Fruit fly (Drosophila melanogaster) whole organism, embryonic: ENCODE data around the gene Hsp22.

Experiments
- Bteb2 ChIP-seq: fragments of 200-800 bp; sonication (Bioruptor generic); optimal IDR thresholded peaks from 2 replicates; lab custom pipeline; 2016; ENCODE audit warnings: missing biosample characterization, missing genetic modification characterization
- CG10654 ChIP-seq: fragments of 200-800 bp; sonication (Bioruptor generic); optimal IDR thresholded peaks from 2 replicates; lab custom pipeline; 2016; ENCODE audit warnings: missing biosample characterization, missing genetic modification characterization
- CG12219 ChIP-seq: fragments of 200-800 bp; sonication (Bioruptor generic); optimal IDR thresholded peaks from 3 replicates; lab custom pipeline; 2018; ENCODE audit warnings: missing biosample characterization, mild to moderate bottlenecking, missing genetic modification characterization
- CG15514 ChIP-seq: fragments of 200-800 bp; sonication (Bioruptor generic); optimal IDR thresholded peaks from 3 replicates; lab custom pipeline; 2017; ENCODE audit warnings: missing biosample characterization, missing genetic modification characterization, mild to moderate bottlenecking, moderate library complexity, missing genetic modification reagents
- CG17361 ChIP-seq: fragments of 200-800 bp; sonication (Bioruptor generic); IDR thresholded peaks from 3 replicates; pipeline ENCODE4 v1.3.6; 2022; ENCODE audit warnings: missing biosample characterization, missing genetic modification characterization
- CG17829 ChIP-seq: fragments of 200-800 bp; optimal IDR thresholded peaks from 2 replicates; lab custom pipeline; 2019; ENCODE audit warnings: missing biosample characterization, mild to moderate bottlenecking, missing genetic modification characterization, moderate library complexity
- CG18011 ChIP-seq: fragments of 200-800 bp; sonication (Bioruptor generic); optimal IDR thresholded peaks from 2 replicates; lab custom pipeline; 2017; ENCODE audit warnings: missing biosample characterization, missing genetic modification characterization, mild to moderate bottlenecking, moderate library complexity, missing genotype
- CG18764 ChIP-seq: fragments of 200-800 bp; sonication (Bioruptor generic); optimal IDR thresholded peaks from 3 replicates; lab custom pipeline; 2016; ENCODE audit warnings: missing biosample characterization, missing genetic modification characterization
- CG2889 ChIP-seq: fragments of 200-800 bp; sonication (Bioruptor generic); IDR thresholded peaks from 3 replicates; pipeline ENCODE4 v1.3.6; 2022; ENCODE audit warnings: missing biosample characterization, missing genetic modification characterization
- CG32532 ChIP-seq: fragments of 200-800 bp; sonication (Bioruptor generic); IDR thresholded peaks from 2 replicates; pipeline ENCODE4 v1.3.6; 2022; ENCODE audit warnings: missing biosample characterization, missing genetic modification characterization
- CG32772 ChIP-seq: fragments of 200-800 bp; sonication (Bioruptor generic); IDR thresholded peaks from 2 replicates; pipeline ENCODE4 v1.3.6; 2022; ENCODE audit warnings: missing biosample characterization, missing genetic modification characterization
- CG5245 ChIP-seq: fragments of 200-800 bp; sonication (Bioruptor generic); optimal IDR thresholded peaks from 3 replicates; lab custom pipeline; 2016; ENCODE audit warnings: missing biosample characterization, missing genetic modification characterization
- Chrac-16 ChIP-seq: fragments of 200-800 bp; sonication (Bioruptor generic); optimal IDR thresholded peaks from 3 replicates; lab custom pipeline; 2016; ENCODE audit warnings: missing biosample characterization, missing genetic modification characterization
- Dref ChIP-seq: fragments of 200-800 bp; sonication (Bioruptor generic); IDR thresholded peaks from 2 replicates; pipeline ENCODE4 v1.3.6; 2022; ENCODE audit warnings: missing biosample characterization, missing genetic modification characterization
- Elba2 ChIP-seq: fragments of 200-800 bp; sonication (Bioruptor generic); optimal IDR thresholded peaks from 3 replicates; lab custom pipeline; 2016; ENCODE audit warnings: missing biosample characterization, missing genetic modification characterization
- Gug ChIP-seq: fragments of 200-800 bp; sonication (Bioruptor generic); IDR thresholded peaks from 4 replicates; pipeline ENCODE4 v1.3.6; 2022; ENCODE audit warnings: missing biosample characterization, missing genetic modification characterization
- HLH54F ChIP-seq: fragments of 200-800 bp; sonication (Bioruptor generic); optimal IDR thresholded peaks from 3 replicates; lab custom pipeline; 2016; ENCODE audit warnings: missing biosample characterization, missing genetic modification characterization
- Hmr ChIP-seq: fragments of 200-800 bp; sonication (Bioruptor generic); optimal IDR thresholded peaks from 3 replicates; lab custom pipeline; 2017; ENCODE audit warnings: mild to moderate bottlenecking, missing biosample characterization, missing genetic modification reagents, missing genetic modification characterization
- Hr39 ChIP-seq: fragments of >200 bp; optimal IDR thresholded peaks from 2 replicates; lab custom pipeline; 2017
- Hsf ChIP-seq: fragments of 200-800 bp; sonication (Bioruptor generic); optimal IDR thresholded peaks from 3 replicates; lab custom pipeline; 2016; ENCODE audit warnings: missing biosample characterization, missing genetic modification characterization
- MBD-R2 ChIP-seq: fragments of 200-800 bp; sonication (Bioruptor generic); IDR thresholded peaks from 2 replicates; pipeline ENCODE4 v1.3.6; 2022; ENCODE audit warnings: missing biosample characterization, missing genetic modification characterization
- MTF-1 ChIP-seq: fragments of 200-800 bp; sonication (Bioruptor generic); optimal IDR thresholded peaks from 2 replicates; lab custom pipeline; 2018; ENCODE audit warnings: missing biosample characterization, mild to moderate bottlenecking, missing genetic modification characterization, borderline replicate concordance
- Max ChIP-seq: fragments of 200-800 bp; sonication (Bioruptor generic); optimal IDR thresholded peaks from 2 replicates; lab custom pipeline; 2016; ENCODE audit warnings: missing biosample characterization, mild to moderate bottlenecking, missing genetic modification characterization
- Nf-YC ChIP-seq: fragments of 200-800 bp; optimal IDR thresholded peaks from 3 replicates; lab custom pipeline; 2019; ENCODE audit warnings: missing biosample characterization, mild to moderate bottlenecking, missing genetic modification characterization, moderate library complexity
- Taf1 ChIP-seq: fragments of 200-800 bp; sonication (Bioruptor generic); IDR thresholded peaks from 2 replicates; pipeline ENCODE4 v1.3.6; 2022; ENCODE audit warnings: missing biosample characterization, missing genetic modification characterization
- Usf ChIP-seq: fragments of 200-800 bp; sonication (Bioruptor generic); optimal IDR thresholded peaks from 2 replicates; lab custom pipeline; 2017; ENCODE audit warnings: missing genotype, missing biosample characterization, missing genetic modification characterization
- abd-A ChIP-seq: fragments of 200-800 bp; sonication (Bioruptor generic); optimal IDR thresholded peaks from 3 replicates; lab custom pipeline; 2019; ENCODE audit warnings: missing biosample characterization, mild to moderate bottlenecking, missing genetic modification characterization, moderate library complexity
- ac ChIP-seq: fragments of 200-800 bp; sonication (Bioruptor generic); optimal IDR thresholded peaks from 3 replicates; lab custom pipeline; 2017; ENCODE audit warnings: missing biosample characterization, mild to moderate bottlenecking, missing genetic modification characterization
- ap ChIP-seq: fragments of 200-800 bp; sonication (Bioruptor generic); IDR thresholded peaks from 2 replicates; pipeline ENCODE4 v1.3.6; 2022; ENCODE audit warnings: missing biosample characterization, missing genetic modification characterization
- bigmax ChIP-seq: fragments of 200-800 bp; sonication (Bioruptor generic); optimal IDR thresholded peaks from 2 replicates; lab custom pipeline; 2018; ENCODE audit warnings: missing biosample characterization, mild to moderate bottlenecking, missing genetic modification characterization
- btn ChIP-seq: fragments of 200-800 bp; sonication (Bioruptor generic); optimal IDR thresholded peaks from 2 replicates; lab custom pipeline; 2016; ENCODE audit warnings: missing biosample characterization, missing genetic modification characterization
- chm ChIP-seq: fragments of 200-800 bp; sonication (Bioruptor generic); IDR thresholded peaks from 2 replicates; pipeline ENCODE4 v1.3.6; 2022; ENCODE audit warnings: missing biosample characterization, missing genetic modification characterization
- emc ChIP-seq: fragments of 200-800 bp; sonication (Bioruptor generic); optimal IDR thresholded peaks from 2 replicates; lab custom pipeline; 2016; ENCODE audit warnings: missing biosample characterization, missing genetic modification characterization
- ewg ChIP-seq: fragments of 200-800 bp; sonication (Bioruptor generic); optimal IDR thresholded peaks from 3 replicates; lab custom pipeline; 2017; ENCODE audit warnings: mild to moderate bottlenecking, missing biosample characterization, missing genetic modification reagents, missing genetic modification characterization
- gfzf ChIP-seq: fragments of 200-800 bp; sonication (Bioruptor generic); optimal IDR thresholded peaks from 2 replicates; lab custom pipeline; 2016; ENCODE audit warnings: missing biosample characterization, mild to moderate bottlenecking, missing genetic modification characterization, moderate library complexity
- gro ChIP-seq: fragments of 200-800 bp; sonication (Bioruptor generic); optimal IDR thresholded peaks from 2 replicates; lab custom pipeline; 2016; ENCODE audit warnings: missing biosample characterization, missing genetic modification characterization
- lola ChIP-seq, 3 experiments: fragments of >200 bp in 2 of 3; fragments of 200-800 bp in 1 of 3; sonication (Bioruptor generic) in 1 of 3; optimal IDR thresholded peaks; 2 replicates each; lab custom pipeline; 2017 to 2019; ENCODE audit warnings: missing biosample characterization in 3 of 3, missing genetic modification characterization in 3 of 3, mild to moderate bottlenecking in 1 of 3, moderate library complexity in 1 of 3
- lov ChIP-seq, 2 experiments: fragments of 200-800 bp in 1 of 2; fragments of >200 bp in 1 of 2; sonication (Bioruptor generic) in 1 of 2; IDR thresholded peaks in 1 of 2; optimal IDR thresholded peaks in 1 of 2; 2 replicates in 1 of 2; 3 replicates in 1 of 2; pipeline versions ENCODE4 v1.3.6 to Lab custom; 2017 to 2022; ENCODE audit warnings: missing biosample characterization in 1 of 2, missing genetic modification characterization in 1 of 2
- luna ChIP-seq: fragments of 200-800 bp; sonication (Bioruptor generic); optimal IDR thresholded peaks from 2 replicates; lab custom pipeline; 2016; ENCODE audit warnings: missing biosample characterization, missing genetic modification characterization
- nmo ChIP-seq: fragments of 200-800 bp; sonication (Bioruptor generic); optimal IDR thresholded peaks from 2 replicates; lab custom pipeline; 2018; ENCODE audit warnings: missing biosample characterization, mild to moderate bottlenecking, missing genetic modification characterization, moderate library complexity
- pita ChIP-seq: fragments of 200-800 bp; sonication (Bioruptor generic); optimal IDR thresholded peaks from 2 replicates; lab custom pipeline; 2017; ENCODE audit warnings: missing biosample characterization, mild to moderate bottlenecking, missing genetic modification characterization
- sc ChIP-seq, 3 experiments: fragments of >200 bp in 2 of 3; fragments of 200-800 bp in 1 of 3; sonication (Bioruptor generic) in 1 of 3; optimal IDR thresholded peaks; 2 replicates in 2 of 3; 3 replicates in 1 of 3; lab custom pipeline; 2017; ENCODE audit warnings: mild to moderate bottlenecking in 1 of 3, missing biosample characterization in 1 of 3, missing genetic modification characterization in 1 of 3, missing genetic modification reagents in 1 of 3
- sima ChIP-seq: fragments of 200-800 bp; sonication (Bioruptor generic); optimal IDR thresholded peaks from 2 replicates; lab custom pipeline; 2016; ENCODE audit warnings: missing biosample characterization, missing genetic modification characterization
- sob ChIP-seq: fragments of 200-800 bp; sonication (Bioruptor generic); IDR thresholded peaks from 2 replicates; pipeline ENCODE4 v1.3.6; 2022; ENCODE audit warnings: missing biosample characterization, missing genetic modification characterization
- sqz ChIP-seq: fragments of 200-800 bp; sonication (Bioruptor generic); optimal IDR thresholded peaks from 3 replicates; lab custom pipeline; 2018; ENCODE audit warnings: missing biosample characterization, mild to moderate bottlenecking, missing genetic modification characterization
- stc ChIP-seq: fragments of 200-800 bp; sonication (Bioruptor generic); IDR thresholded peaks from 2 replicates; pipeline ENCODE4 v1.3.6; 2022; ENCODE audit warnings: missing biosample characterization, missing genetic modification characterization
- tx ChIP-seq: fragments of 200-800 bp; sonication (Bioruptor generic); optimal IDR thresholded peaks from 2 replicates; lab custom pipeline; 2016; ENCODE audit warnings: missing biosample characterization, missing genetic modification characterization
- zen ChIP-seq: fragments of 200-800 bp; sonication (Bioruptor generic); optimal IDR thresholded peaks from 3 replicates; lab custom pipeline; 2018; ENCODE audit warnings: missing biosample characterization, mild to moderate bottlenecking, missing genetic modification characterization, moderate library complexity

Gene Hsp22

DNA sequence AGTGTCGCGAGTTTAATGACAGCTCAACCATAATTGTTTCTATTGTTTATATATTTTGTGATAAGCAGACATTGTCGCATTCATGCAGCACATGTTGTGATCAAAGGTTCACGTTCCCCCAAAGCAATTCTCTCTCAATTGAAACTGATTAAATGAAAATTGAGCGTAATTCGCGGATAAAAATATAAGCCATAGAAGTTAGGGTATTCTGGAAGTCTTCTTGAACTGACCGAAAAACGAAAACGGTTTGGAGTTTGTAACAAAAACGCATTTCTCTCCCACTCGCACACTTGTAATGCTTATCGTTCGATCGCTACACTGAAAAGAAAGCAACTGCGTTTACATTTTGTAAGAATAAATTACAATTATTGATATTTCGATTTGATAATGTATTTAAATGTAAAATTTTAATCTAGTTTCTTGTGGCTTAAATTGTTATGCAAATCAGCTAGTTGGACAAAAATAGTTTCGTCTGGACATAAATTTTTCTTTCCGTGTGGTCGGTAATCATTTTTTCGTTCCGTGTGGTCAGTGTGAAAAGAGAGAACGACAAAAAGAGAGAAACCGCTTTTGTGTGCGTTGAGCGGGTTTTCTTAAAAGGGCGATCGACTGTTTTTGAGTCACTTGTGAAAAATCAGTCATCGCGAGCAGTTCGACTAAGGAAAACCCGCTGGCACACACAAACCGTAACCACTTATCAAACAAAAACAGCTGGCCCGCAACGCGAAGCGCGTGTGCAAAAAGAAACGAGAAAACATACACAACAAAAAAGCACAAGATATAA lies 50.1 kb downstream of the Hsp22 start, which contains the start of gene aay (continued):
- TF ChIP-seq bigmax (GFP tag; lab: Kevin White, UChicago) (peak; percentile 82), CG18011 (peak; percentile 90), CG32532 (GFP tag; lab: Robert Waterston, UW) (peak; percentile 98), CG12219 (GFP tag; lab: Kevin White, UChicago) (peak; percentile 98), gro (GFP tag; lab: Kevin White, UChicago) (peak; percentile 98), Elba2 (GFP tag; lab: Kevin White, UChicago) (peak; percentile 93), lola (GFP tag; optimal IDR thresholded peaks at IDR 0.05; lab: Kevin White, UChicago) (peak in 1 of 3 experiments; percentile 99), CG10654 (GFP tag; lab: Kevin White, UChicago) (peak; percentile 98), CG17361 (GFP tag; lab: Robert Waterston, UW) (peak; percentile 99), chm (GFP tag; lab: Robert Waterston, UW) (peak; percentile 99), MBD-R2 (GFP tag; lab: Robert Waterston, UW) (peak; percentile 94), Max (GFP tag; lab: Kevin White, UChicago) (peak; percentile 99), sima (peak; percentile 95), ap (peak; percentile 97), Bteb2 (GFP tag; lab: Kevin White, UChicago) (peak; percentile 99), Gug (peak; percentile 97), Dref (GFP tag; lab: Robert Waterston, UW) (peak; percentile 40), HLH54F (GFP tag; lab: Kevin White, UChicago) (peak; percentile 98), btn (peak; percentile 96), Chrac-16 (GFP tag; lab: Kevin White, UChicago) (peak; percentile 99), MTF-1 (GFP tag; lab: Kevin White, UChicago) (peak; percentile 95), CG15514 (GFP tag; lab: Kevin White, UChicago) (peak; percentile 94), luna (GFP tag; lab: Kevin White, UChicago) (peak; percentile 85), sob (GFP tag; lab: Robert Waterston, UW) (peak; percentile 99), tx (GFP tag; lab: Kevin White, UChicago) (peak; percentile 97), sqz (peak; percentile 98), ac (GFP tag; lab: Kevin White, UChicago) (peak; percentile 98), emc (peak; percentile 94), stc (GFP tag; lab: Robert Waterston, UW) (peak; percentile 98), CG18764 (GFP tag; lab: Kevin White, UChicago) (peak; percentile 98), ewg (GFP tag; lab: Kevin White, UChicago) (peak; percentile 97), abd-A (tag; lab: Kevin White, UChicago) (peak; percentile 94), CG32772 (GFP tag; lab: Robert Waterston, UW) (peak; percentile 98), nmo (GFP tag; lab: Kevin White, UChicago) (peak; percentile 99), Hsf (GFP tag; lab: Kevin White, UChicago) (peak; percentile 99), CG5245 (peak; percentile 97), Hr39 (lab: Kevin White, UChicago) (no peak), Nf-YC (tag; lab: Kevin White, UChicago) (peak; percentile 93), Hmr (GFP tag; lab: Kevin White, UChicago) (peak; percentile 99), Taf1 (GFP tag; lab: Robert Waterston, UW) (peak; percentile 91), CG17829 (tag; lab: Kevin White, UChicago) (peak; percentile 99), CG2889 (GFP tag; lab: Robert Waterston, UW) (peak; percentile 97), sc (optimal IDR thresholded peaks at IDR 0.05; lab: Kevin White, UChicago) (no peak), sc (GFP tag; optimal IDR thresholded peaks at IDR 0.05; lab: Kevin White, UChicago) (peak; percentile 98), Usf (GFP tag; lab: Kevin White, UChicago) (peak; percentile 94), lov (optimal IDR thresholded peaks at IDR 0.05; lab: Kevin White, UChicago) (peak; percentile 42), lov (GFP tag; IDR thresholded peaks at IDR 0.05; lab: Robert Waterston, UW) (peak; percentile 98), gfzf (peak; percentile 29), pita (no peak), zen (tag; lab: Kevin White, UChicago) (peak; percentile 99)
